Worm (Caenorhabditis elegans) whole organism, L2 larva: ENCODE results near the gene erp-44.3.

Source experiments
- F13H6.1 ChIP-seq: sonication (generic microtip); optimal IDR thresholded peaks from 2 replicates; lab custom pipeline; 2016; ENCODE audit warnings: missing genetic modification characterization, missing compliant biosample characterization
- ceh-16 ChIP-seq: fragments of 150-350 bp; optimal IDR thresholded peaks from 2 replicates; lab custom pipeline; 2014; ENCODE audit warnings: missing biosample characterization, missing genetic modification characterization
- elt-1 ChIP-seq: fragments of 150-350 bp; optimal IDR thresholded peaks from 2 replicates; lab custom pipeline; 2014; ENCODE audit warnings: missing biosample characterization, missing genetic modification characterization
- fos-1 ChIP-seq: fragments of 150-350 bp; optimal IDR thresholded peaks from 2 replicates; lab custom pipeline; 2014; ENCODE audit warnings: missing biosample characterization, missing genetic modification characterization
- nhr-11 ChIP-seq: fragments of 150-350 bp; optimal IDR thresholded peaks from 2 replicates; lab custom pipeline; 2014; ENCODE audit warnings: missing biosample characterization, missing genetic modification characterization
- nhr-12 ChIP-seq: fragments of 150-350 bp; optimal IDR thresholded peaks from 2 replicates; lab custom pipeline; 2014; ENCODE audit warnings: missing biosample characterization, missing genetic modification characterization
- unc-39 ChIP-seq: fragments of 150-350 bp; optimal IDR thresholded peaks from 2 replicates; lab custom pipeline; 2014; ENCODE audit warnings: missing biosample characterization, missing genetic modification characterization
- unc-55 ChIP-seq: fragments of 150-350 bp; sonication (generic microtip); optimal IDR thresholded peaks from 3 replicates; lab custom pipeline; 2014; ENCODE audit warnings: missing biosample characterization, missing genetic modification reagents, missing genetic modification characterization
- unc-62 ChIP-seq: fragments of 150-350 bp; optimal IDR thresholded peaks from 2 replicates; lab custom pipeline; 2014; ENCODE audit warnings: missing biosample characterization, missing genetic modification reagents, missing genetic modification characterization
- ztf-11 ChIP-seq: sonication (generic microtip); optimal IDR thresholded peaks from 2 replicates; lab custom pipeline; 2017; ENCODE audit warnings: missing biosample characterization, missing genetic modification characterization

- TF ChIP-seq ztf-11 = no peak
- no peak for TF ChIP-seq fos-1 (tag; lab: Kevin White, UChicago)
- no peak for TF ChIP-seq nhr-12 (tag; lab: Kevin White, UChicago)
- no peak for TF ChIP-seq ceh-16
- TF ChIP-seq elt-1 (tag; lab: Kevin White, UChicago) = no peak
- TF ChIP-seq unc-55 = no peak
- TF ChIP-seq F13H6.1 (tag; lab: Kevin White, UChicago) = no peak
- no peak for TF ChIP-seq unc-62
- no peak for TF ChIP-seq nhr-11 (tag; lab: Kevin White, UChicago)
- no peak for TF ChIP-seq unc-39 (tag; lab: Kevin White, UChicago)
These were observed 48.9 kb downstream of the erp-44.3 start for ce11 chrIV:8171376-8171775.
